Fruit fly (Drosophila melanogaster) ovary, adult (tissue): ENCODE data around the gene CG12576.

Source experiments
- CG17801 ChIP-seq: fragments of 200-800 bp; optimal IDR thresholded peaks from 2 replicates; lab custom pipeline; 2019; ENCODE audit warnings: missing biosample characterization, mild to moderate bottlenecking, missing genetic modification characterization, moderate library complexity; ENCODE audit not compliant: partially characterized antibody

CG12576 gene

DNA sequence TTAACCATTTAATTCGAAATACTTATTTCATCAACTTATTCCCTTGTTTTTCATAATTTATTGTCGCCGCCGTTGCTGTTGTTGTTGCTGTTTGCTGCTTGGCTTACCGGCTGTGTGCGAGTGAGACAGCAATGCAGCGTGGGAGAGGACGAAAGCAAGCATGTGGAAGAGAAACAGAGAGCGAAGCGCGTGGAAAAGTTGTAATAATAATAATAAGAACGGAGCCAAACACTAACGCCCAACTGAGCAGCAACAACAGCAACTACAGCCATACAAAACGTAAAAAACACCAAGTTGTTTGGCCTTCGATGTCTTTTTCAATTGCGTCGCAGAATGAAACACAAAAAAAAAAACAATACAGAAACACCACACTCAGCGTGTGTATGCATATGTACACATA, 1.0 kb downstream of the CG12576 start:
- no peak for TF ChIP-seq CG17801 (GFP tag; lab: Kevin White, UChicago)

DNA sequence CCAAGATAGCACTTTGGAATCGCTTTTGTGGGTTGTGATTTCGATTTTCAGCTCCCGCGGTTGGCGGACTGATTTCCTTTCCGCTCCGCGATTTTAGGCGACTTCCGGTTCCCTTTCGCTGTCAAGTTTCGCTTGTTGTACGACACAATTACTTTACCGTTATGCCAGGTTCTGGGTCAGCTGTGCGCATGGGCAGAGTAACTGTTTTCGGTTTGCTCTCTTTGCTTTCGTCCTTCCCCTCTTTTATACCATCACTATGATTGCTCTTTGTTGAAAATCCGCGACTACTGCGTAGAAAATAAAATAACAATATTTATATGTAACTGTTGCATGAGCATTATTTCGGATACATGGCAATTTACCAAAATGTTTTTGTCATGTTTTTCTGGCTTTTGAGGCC, 1.5 kb downstream of the CG12576 start:
- no peak for TF ChIP-seq CG17801 (GFP tag; lab: Kevin White, UChicago)

DNA sequence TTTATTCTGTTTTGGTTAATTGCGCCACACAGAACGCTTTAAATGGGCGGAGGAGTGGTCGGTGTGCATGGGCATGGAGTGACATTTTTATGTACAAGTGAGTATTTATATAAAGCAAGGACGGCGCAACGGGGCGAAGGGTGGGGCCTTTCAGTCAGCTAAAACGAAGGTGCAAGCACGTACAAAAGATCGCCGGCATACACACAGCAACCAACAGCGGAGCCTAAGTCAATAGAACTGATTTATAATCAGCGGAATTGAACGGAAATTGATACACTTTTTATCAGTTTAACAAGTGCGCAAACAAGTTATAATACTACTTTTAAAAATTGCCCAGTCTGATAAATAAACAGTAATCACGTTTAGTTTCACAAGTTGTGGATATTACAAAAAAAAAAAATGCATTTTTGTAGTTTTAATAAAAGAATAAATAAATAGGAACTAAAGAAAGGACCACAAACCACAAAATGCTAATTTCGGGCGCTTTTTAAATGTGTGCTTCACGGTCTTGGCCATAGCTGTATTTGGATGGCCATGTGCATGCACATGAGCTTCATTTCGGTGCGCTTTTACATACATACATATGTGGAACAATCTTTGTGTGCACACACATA, 2.8 kb downstream of the CG12576 start:
- TF ChIP-seq CG17801 (GFP tag; lab: Kevin White, UChicago), result peak; percentile 34

DNA sequence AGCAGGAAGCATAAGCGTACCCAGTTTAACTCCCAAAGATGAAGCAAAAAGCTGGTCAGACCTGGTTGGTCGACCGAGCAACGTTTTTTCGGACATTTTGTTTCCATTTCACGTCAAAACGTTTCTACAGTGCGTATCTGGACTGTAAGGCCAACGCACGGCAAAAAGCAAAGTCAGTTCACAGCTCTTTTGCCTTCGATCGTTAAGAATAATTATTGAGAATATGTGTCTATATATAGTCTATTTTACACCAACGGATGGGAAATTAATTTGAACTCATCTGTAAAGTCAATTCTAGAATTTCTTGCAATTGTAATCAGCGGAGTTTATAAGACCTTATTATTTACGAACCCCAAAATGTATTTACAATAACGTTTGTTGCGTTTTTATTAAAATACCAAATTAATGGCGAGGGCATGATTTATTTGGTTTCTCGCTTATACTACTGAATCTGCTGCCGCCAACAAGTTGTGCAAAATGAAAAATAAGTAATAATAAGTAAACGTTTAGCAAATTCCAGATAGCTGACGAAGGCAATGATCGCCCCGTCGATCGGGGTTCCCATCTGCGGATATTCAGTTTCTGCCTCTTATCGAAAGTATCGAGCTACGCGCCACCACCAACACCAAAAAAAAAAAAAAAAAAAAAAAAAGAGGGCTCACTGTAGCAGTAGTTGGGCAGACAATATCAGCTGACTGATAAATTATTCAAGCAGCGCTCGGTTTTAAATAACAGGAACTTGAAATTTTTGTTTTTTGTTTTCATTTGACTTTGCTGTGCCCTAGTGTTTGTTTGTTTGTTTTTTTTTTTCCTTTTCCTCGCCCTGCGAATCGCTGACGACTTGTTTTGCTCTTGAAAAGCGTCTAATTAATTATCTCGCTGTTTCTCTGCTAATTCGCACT, 4.2 kb downstream of the CG12576 start:
- TF ChIP-seq CG17801 (GFP tag; lab: Kevin White, UChicago), result no peak

DNA sequence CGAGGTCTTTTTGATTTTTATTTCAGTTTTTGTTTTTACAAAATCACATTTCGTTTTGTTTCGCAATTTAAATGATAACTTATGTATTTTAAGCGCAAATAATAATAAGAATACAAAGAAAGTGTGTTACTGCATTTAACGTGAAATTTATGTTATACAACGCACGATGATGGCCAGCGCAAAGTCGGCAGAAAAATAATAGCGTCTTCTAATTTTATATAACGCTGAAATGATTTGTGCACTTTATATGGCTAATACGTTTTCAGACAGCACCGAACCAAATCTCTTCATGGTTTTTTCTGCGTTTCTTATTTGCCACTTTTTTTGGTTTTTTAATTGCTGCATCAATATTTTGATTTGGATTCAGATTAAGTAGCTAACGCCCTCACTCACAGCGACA, 7.3 kb downstream of the CG12576 start:
- TF ChIP-seq CG17801 (GFP tag; lab: Kevin White, UChicago), result no peak

DNA sequence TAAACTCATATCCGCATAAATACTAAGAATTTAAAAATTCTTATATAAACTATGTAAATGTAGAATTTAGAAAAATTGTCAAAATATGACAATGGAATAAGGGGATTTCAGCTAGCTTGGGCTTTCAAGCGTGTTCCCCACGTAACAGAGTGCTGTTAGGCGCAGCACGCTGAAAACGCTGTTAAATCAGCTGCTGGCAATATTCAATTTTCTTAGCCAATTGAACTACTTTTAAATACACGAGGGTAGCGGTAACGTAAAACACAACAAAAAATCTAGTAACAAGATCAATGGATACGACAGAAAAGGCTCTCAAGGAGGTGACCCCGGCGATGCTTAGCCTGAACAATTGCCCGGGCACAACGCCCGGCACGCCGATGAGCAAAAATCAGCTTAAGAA, 8.6 kb downstream of the CG12576 start, which contains the start of gene CG14618:
TSS of gene CG14618 (plus strand) at position 179 of the 400 bp plus-strand sequence.
- no peak for TF ChIP-seq CG17801 (GFP tag; lab: Kevin White, UChicago)

DNA sequence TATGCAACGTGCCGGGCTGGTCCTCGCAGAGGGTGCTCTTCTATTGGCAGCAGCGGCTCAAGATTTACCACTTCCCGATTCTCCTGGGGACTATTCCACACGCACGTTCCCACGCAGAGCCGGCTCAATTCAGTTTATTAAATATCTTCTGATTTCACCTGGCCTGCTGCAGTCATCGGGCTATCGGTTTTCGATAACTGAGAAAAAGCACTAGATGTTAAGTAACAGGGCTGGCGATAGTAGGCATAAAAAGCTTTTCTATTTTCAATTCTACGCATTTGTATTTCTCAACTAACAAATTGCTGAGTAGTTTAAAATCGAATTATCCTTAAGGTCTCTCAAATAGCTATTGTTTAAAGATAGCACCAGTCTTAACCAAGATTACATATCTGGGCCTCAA, 10.3 kb downstream of the CG12576 start, which contains the start of gene CG14613:
TSS of gene CG14613 (minus strand) at position 203 of the 400 bp plus-strand sequence.
- no peak for TF ChIP-seq CG17801 (GFP tag; lab: Kevin White, UChicago)

DNA sequence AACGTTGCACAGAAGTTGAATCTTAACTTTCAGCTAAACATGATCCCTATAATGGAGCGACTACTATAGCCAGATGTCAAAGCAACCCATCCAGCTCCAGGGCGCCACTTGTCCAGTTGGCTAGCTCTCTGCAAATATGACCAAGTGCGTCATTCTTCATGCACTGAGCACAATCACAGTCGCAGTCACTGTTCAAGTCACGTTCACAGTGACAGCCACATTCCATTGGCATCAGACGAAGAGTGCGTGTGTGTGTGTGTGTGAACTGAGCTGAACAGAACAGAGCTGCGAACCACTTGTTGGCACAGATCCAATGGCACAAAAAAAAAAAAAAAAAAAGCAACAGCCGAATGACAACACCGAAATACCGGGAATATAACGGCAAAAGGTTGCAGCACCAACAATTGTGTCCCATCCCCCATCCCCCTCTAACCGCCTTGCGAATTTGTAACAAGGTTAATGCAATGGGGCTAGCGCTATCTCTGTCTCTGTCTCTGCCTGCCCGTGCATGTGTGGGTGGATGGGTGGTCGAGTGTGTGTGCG, 20.9 kb downstream of the CG12576 start:
- no peak for TF ChIP-seq CG17801 (GFP tag; lab: Kevin White, UChicago)

DNA sequence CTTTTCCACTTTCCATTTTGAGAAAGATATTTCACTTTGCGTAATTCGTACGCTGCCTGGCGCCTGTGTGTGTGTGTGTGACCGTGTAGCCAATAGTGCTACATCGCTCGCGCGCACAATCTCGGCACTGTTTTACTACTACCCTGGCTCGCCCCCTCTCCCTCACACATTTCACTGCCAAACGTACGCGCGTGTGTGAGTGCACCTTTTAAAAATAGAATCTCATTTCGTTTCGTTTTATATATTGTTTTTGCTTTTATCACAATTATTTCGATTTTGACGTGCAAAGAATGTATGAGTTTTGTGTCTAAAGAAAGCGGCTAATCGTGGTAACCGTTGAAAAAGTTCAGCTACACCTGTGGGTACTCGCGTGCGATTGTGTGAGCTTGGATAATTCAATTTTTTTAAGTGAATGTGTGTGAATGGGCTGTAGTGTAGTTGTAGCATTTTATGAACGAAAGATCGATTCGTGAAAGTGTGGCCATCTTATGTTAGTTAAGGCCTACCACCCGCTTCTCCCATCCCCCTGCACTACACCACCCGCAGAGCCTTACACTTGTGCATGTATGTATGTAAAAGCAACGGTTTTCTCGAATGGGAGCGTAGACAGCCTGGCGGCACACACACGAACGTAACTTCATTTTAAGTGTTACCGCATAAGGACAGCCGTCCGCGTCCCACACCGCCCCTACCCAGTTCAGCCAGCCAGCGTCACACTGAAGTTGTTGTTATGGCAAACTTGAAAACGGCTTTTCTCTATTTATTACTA, 25.8 kb downstream of the CG12576 start:
- no peak for TF ChIP-seq CG17801 (GFP tag; lab: Kevin White, UChicago)

DNA sequence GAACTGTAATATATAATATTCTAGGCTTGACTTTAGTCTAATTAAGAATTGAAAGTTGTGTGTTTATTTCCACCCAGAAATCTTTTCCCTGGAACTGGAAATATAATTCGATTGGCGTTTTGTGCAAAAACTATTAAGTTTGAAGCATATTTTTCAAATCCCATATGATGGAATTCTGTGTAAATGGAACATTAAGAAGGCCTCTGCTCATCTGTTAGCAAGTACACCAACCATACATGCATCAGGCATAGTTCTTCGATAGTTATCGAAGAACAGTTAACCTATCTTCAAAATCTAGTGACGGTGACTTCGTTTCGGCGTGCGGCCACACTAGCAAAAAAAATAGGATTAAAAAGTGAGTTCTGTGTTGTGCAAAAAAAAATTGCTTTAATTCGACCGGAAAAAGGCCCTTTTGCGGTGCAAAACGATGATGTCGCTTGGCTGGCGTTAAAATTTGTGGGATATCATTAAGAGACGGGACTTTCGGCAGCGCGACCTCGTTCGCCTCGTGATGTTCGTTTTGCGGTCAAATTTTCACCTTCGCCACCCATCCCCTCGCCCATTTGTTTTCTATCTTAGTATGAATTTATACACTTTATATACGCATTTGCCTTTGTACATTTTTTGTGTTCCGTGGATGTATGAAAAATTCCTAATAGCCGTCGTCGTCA, 26.5 kb downstream of the CG12576 start, which contains the start of gene Usp2:
TSS of gene Usp2 (plus strand) at position 295 of the 671 bp plus-strand sequence.
- no peak for TF ChIP-seq CG17801 (GFP tag; lab: Kevin White, UChicago)

DNA sequence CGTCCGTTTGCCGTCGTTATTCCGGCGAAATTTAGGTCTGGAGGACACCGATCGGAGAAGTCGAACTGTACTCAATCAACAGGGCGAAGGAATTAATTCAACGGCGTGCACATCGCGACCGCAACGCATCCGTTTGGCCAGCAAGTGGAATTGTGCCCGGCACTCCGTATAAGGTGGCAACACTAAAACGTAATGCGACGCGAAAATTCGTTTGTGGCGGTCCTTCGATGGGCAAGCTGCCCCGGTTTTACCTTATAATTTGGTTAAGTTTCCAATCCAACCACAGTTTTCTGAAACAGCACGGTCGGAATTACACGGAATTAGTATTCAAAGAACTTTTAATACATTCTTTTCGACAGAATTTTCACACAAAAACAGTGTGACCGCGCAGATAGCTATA, 27.1 kb downstream of the CG12576 start, which contains the start of gene wap:
TSS of gene wap (minus strand) at position 400 of the 400 bp plus-strand sequence.
- TF ChIP-seq CG17801 (GFP tag; lab: Kevin White, UChicago), result no peak

DNA sequence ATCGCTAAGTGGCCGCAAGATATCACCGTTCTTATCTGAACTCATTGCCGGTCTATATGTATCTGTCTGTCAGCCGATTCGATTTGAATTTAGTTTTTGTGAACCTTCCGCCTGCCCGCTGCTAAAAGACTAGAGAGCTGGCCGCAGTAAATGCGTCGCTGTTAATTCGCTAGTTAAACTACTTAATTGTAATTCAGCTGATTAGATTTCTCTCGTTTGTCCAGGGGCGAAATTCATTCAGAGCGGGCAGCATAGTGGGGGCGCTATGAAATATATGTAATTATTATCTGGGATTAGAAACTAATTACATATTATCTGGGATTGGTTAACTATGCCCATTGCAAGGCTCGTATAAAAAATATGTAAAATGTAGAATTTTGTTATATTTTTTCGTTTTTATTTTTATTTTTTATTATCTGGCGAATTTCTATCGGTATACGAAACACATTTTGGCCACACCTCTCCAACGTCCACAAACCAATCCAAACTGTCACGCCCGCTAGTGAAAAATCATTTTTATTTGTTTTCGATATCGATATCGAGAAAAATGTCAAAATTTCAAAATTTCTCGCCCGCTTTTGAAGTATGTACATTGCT, 32.9 kb downstream of the CG12576 start, which contains the start of the genes CG14615 and tilB:
TSS of gene CG14615 (minus strand) at position 301 of the 597 bp plus-strand sequence.
TSS of gene tilB (plus strand) at position 547 of the 597 bp plus-strand sequence.
- TF ChIP-seq CG17801 (GFP tag; lab: Kevin White, UChicago), result no peak
